Worm (Caenorhabditis elegans) whole organism, young adult: Measurements from ENCODE around the gene pes-10.

Experiments used
- B0336.3 ChIP-seq: fragments of 200-800 bp; sonication (Bioruptor generic); IDR thresholded peaks from 2 replicates; pipeline ENCODE4 v1.3.6; 2022; ENCODE audit warnings: missing genetic modification characterization, missing compliant biosample characterization
- C06A6.2 ChIP-seq: fragments of 200-800 bp; sonication (Bioruptor generic); conservative IDR thresholded peaks from 2 replicates; pipeline ENCODE4 v1.3.6; 2022; ENCODE audit warnings: missing genetic modification characterization, missing compliant biosample characterization
- F23B12.7 ChIP-seq: sonication (generic microtip); optimal IDR thresholded peaks from 2 replicates; lab custom pipeline; 2017; ENCODE audit warnings: missing genetic modification characterization, mild to moderate bottlenecking, missing compliant biosample characterization, antibody characterized with exemption, moderate library complexity; ENCODE audit not compliant: insufficient read depth
- F57A8.1 ChIP-seq: fragments of 200-800 bp; sonication (Bioruptor generic); optimal IDR thresholded peaks from 2 replicates; lab custom pipeline; 2018; ENCODE audit warnings: mild to moderate bottlenecking, missing genetic modification characterization, moderate library complexity, missing compliant biosample characterization
- F57C9.4 ChIP-seq: sonication (generic microtip); optimal IDR thresholded peaks from 2 replicates; lab custom pipeline; 2017; ENCODE audit warnings: mild to moderate bottlenecking, missing genetic modification characterization, missing compliant biosample characterization
- K11D2.4 ChIP-seq: fragments of 200-800 bp; sonication (Bioruptor generic); IDR thresholded peaks from 2 replicates; pipeline ENCODE4 v1.3.6; 2022; ENCODE audit warnings: missing genetic modification reagents, missing genetic modification characterization, missing compliant biosample characterization
- T26A5.8 ChIP-seq: sonication (generic microtip); optimal IDR thresholded peaks from 2 replicates; lab custom pipeline; 2016; ENCODE audit warnings: missing genetic modification characterization, missing compliant biosample characterization
- Y53F4B.3 ChIP-seq: fragments of 200-800 bp; sonication (Bioruptor generic); IDR thresholded peaks from 2 replicates; pipeline ENCODE4 v1.3.6; 2022; ENCODE audit warnings: missing genetic modification reagents, missing genetic modification characterization, missing compliant biosample characterization
- Y79H2A.3 ChIP-seq: fragments of 200-800 bp; sonication (Bioruptor generic); conservative IDR thresholded peaks from 2 replicates; pipeline ENCODE4 v1.3.6; 2022; ENCODE audit warnings: missing genetic modification reagents, missing genetic modification characterization, missing compliant biosample characterization
- ZK185.1 ChIP-seq: sonication (generic microtip); optimal IDR thresholded peaks from 2 replicates; lab custom pipeline; 2016; ENCODE audit warnings: mild to moderate bottlenecking, missing genetic modification characterization, missing compliant biosample characterization; ENCODE audit not compliant: poor library complexity, severe bottlenecking
- aptf-2 ChIP-seq: fragments of 200-800 bp; sonication (Bioruptor generic); conservative IDR thresholded peaks from 2 replicates; pipeline ENCODE4 v1.3.6; 2022; ENCODE audit warnings: missing genetic modification reagents, missing genetic modification characterization, missing compliant biosample characterization
- athp-1 ChIP-seq: sonication (generic microtip); optimal IDR thresholded peaks from 2 replicates; lab custom pipeline; 2017; ENCODE audit warnings: mild to moderate bottlenecking, missing genetic modification characterization, missing compliant biosample characterization
- cebp-2 ChIP-seq: fragments of 200-800 bp; sonication (Bioruptor generic); IDR thresholded peaks from 2 replicates; pipeline ENCODE4 v1.3.6; 2022; ENCODE audit warnings: missing genetic modification characterization, missing compliant biosample characterization
- ceh-100 ChIP-seq: fragments of 200-800 bp; sonication (Bioruptor generic); IDR thresholded peaks from 2 replicates; pipeline ENCODE4 v1.3.6; 2022; ENCODE audit warnings: missing genetic modification reagents, missing genetic modification characterization, missing compliant biosample characterization
- ceh-40 ChIP-seq: fragments of 200-800 bp; sonication (Bioruptor generic); IDR thresholded peaks from 2 replicates; pipeline ENCODE4 v1.3.6; 2022; ENCODE audit warnings: missing genetic modification characterization, missing compliant biosample characterization
- ceh-58 ChIP-seq: fragments of 200-800 bp; sonication (Bioruptor generic); IDR thresholded peaks from 2 replicates; pipeline ENCODE4 v1.3.6; 2022; ENCODE audit warnings: missing genetic modification characterization, missing compliant biosample characterization
- chd-7 ChIP-seq: sonication (generic microtip); optimal IDR thresholded peaks from 2 replicates; lab custom pipeline; 2016; ENCODE audit warnings: mild to moderate bottlenecking, missing genetic modification characterization, moderate library complexity, missing compliant biosample characterization
- egl-18 ChIP-seq: fragments of 200-800 bp; sonication (Bioruptor generic); IDR thresholded peaks from 2 replicates; pipeline ENCODE4 v1.3.6; 2022; ENCODE audit warnings: missing genetic modification reagents, missing genetic modification characterization, missing compliant biosample characterization
- egrh-3 ChIP-seq: fragments of 200-800 bp; sonication (Bioruptor generic); IDR thresholded peaks from 2 replicates; pipeline ENCODE4 v1.3.6; 2022; ENCODE audit warnings: missing genetic modification reagents, missing genetic modification characterization, missing compliant biosample characterization
- fkh-3 ChIP-seq: sonication (generic microtip); optimal IDR thresholded peaks from 2 replicates; lab custom pipeline; 2016; ENCODE audit warnings: mild to moderate bottlenecking, missing genetic modification characterization, missing compliant biosample characterization
- lag-1 ChIP-seq: fragments of 200-800 bp; sonication (Bioruptor generic); IDR thresholded peaks from 2 replicates; pipeline ENCODE4 v1.3.6; 2022; ENCODE audit warnings: missing genetic modification reagents, missing genetic modification characterization, missing compliant biosample characterization
- let-607 ChIP-seq, 2 experiments: fragments of 200-800 bp in 1 of 2; sonication (Bioruptor generic) in 1 of 2; sonication (generic microtip) in 1 of 2; optimal IDR thresholded peaks; 2 replicates each; lab custom pipeline; 2016 to 2018; ENCODE audit warnings: mild to moderate bottlenecking in 2 of 2, missing compliant biosample characterization in 2 of 2, missing genetic modification characterization in 2 of 2, moderate library complexity in 2 of 2, missing genotype in 1 of 2
- lin-26 ChIP-seq: fragments of 200-800 bp; sonication (Bioruptor generic); IDR thresholded peaks from 2 replicates; pipeline ENCODE4 v1.3.6; 2022; ENCODE audit warnings: missing genetic modification reagents, missing genetic modification characterization, missing compliant biosample characterization
- lir-1 ChIP-seq: fragments of 200-800 bp; sonication (Bioruptor generic); conservative IDR thresholded peaks from 2 replicates; pipeline ENCODE4 v1.3.6; 2022; ENCODE audit warnings: missing genetic modification reagents, missing genetic modification characterization, missing compliant biosample characterization
- lsl-1 ChIP-seq: fragments of 200-800 bp; sonication (Bioruptor generic); optimal IDR thresholded peaks from 2 replicates; lab custom pipeline; 2018; ENCODE audit warnings: mild to moderate bottlenecking, missing genetic modification characterization, moderate library complexity, missing compliant biosample characterization
- lsy-27 ChIP-seq: sonication (generic microtip); optimal IDR thresholded peaks from 2 replicates; lab custom pipeline; 2017; ENCODE audit warnings: missing genetic modification characterization, mild to moderate bottlenecking, missing compliant biosample characterization, antibody characterized with exemption, missing genotype, borderline replicate concordance; ENCODE audit not compliant: insufficient read depth
- madf-10 ChIP-seq: sonication (generic microtip); optimal IDR thresholded peaks from 2 replicates; lab custom pipeline; 2016; ENCODE audit warnings: mild to moderate bottlenecking, missing genetic modification characterization, missing compliant biosample characterization
- madf-3 ChIP-seq: fragments of 200-800 bp; sonication (Bioruptor generic); IDR thresholded peaks from 2 replicates; pipeline ENCODE4 v1.3.6; 2022; ENCODE audit warnings: missing genetic modification reagents, missing genetic modification characterization, missing compliant biosample characterization
- mcd-1 ChIP-seq: fragments of 200-800 bp; sonication (Bioruptor generic); IDR thresholded peaks from 2 replicates; pipeline ENCODE4 v1.3.6; 2022; ENCODE audit warnings: missing genetic modification reagents, missing genetic modification characterization, missing compliant biosample characterization
- nfyb-1 ChIP-seq: fragments of 200-800 bp; sonication (Bioruptor generic); IDR thresholded peaks from 2 replicates; pipeline ENCODE4 v1.3.6; 2022; ENCODE audit warnings: missing genetic modification reagents, missing genetic modification characterization, missing compliant biosample characterization
- nhr-179 ChIP-seq: sonication (generic microtip); optimal IDR thresholded peaks from 2 replicates; lab custom pipeline; 2016; ENCODE audit warnings: mild to moderate bottlenecking, missing genetic modification characterization, missing compliant biosample characterization
- nhr-27 ChIP-seq: fragments of 200-800 bp; sonication (Bioruptor generic); optimal IDR thresholded peaks from 2 replicates; lab custom pipeline; 2018; ENCODE audit warnings: mild to moderate bottlenecking, missing genetic modification characterization, moderate library complexity, missing compliant biosample characterization
- nhr-80 ChIP-seq: sonication (generic microtip); optimal IDR thresholded peaks from 2 replicates; lab custom pipeline; 2016; ENCODE audit warnings: missing genetic modification characterization, missing compliant biosample characterization
- repo-1 ChIP-seq: sonication (generic microtip); optimal IDR thresholded peaks from 2 replicates; lab custom pipeline; 2017; ENCODE audit warnings: mild to moderate bottlenecking, missing genetic modification characterization, missing compliant biosample characterization
- rpc-1 ChIP-seq, 2 experiments: fragments of 150-350 bp in 1 of 2; sonication (generic microtip) in 1 of 2; optimal IDR thresholded peaks; 2 replicates each; lab custom pipeline; 2014 to 2018; ENCODE audit warnings: missing biosample characterization in 1 of 2, missing genetic modification characterization in 1 of 2, missing genetic modification reagents in 1 of 2, missing genotype in 1 of 2
- snpc-3.4 ChIP-seq: sonication (generic microtip); optimal IDR thresholded peaks from 2 replicates; lab custom pipeline; 2017; ENCODE audit warnings: missing genetic modification characterization, mild to moderate bottlenecking, missing compliant biosample characterization, antibody characterized with exemption, moderate library complexity, missing genotype, missing genetic modification reagents
- snpc-4 ChIP-seq, 5 experiments: fragments of 150-350 bp in 1 of 5; sonication (generic microtip) in 4 of 5; optimal IDR thresholded peaks; 2 replicates each; lab custom pipeline; 2014 to 2018; ENCODE audit warnings: missing genetic modification characterization in 5 of 5, missing biosample characterization in 3 of 5, antibody characterized with exemption in 2 of 5, mild to moderate bottlenecking in 2 of 5, missing compliant biosample characterization in 2 of 5, missing genotype in 2 of 5, moderate library complexity in 2 of 5, missing genetic modification reagents in 1 of 5
- tbp1 ChIP-seq: fragments of 200-800 bp; sonication (Bioruptor generic); optimal IDR thresholded peaks from 2 replicates; lab custom pipeline; 2018; ENCODE audit warnings: mild to moderate bottlenecking, missing genetic modification characterization, missing compliant biosample characterization
- tlf-1 ChIP-seq: fragments of 200-800 bp; sonication (Bioruptor generic); optimal IDR thresholded peaks from 2 replicates; lab custom pipeline; 2018; ENCODE audit warnings: mild to moderate bottlenecking, missing genetic modification characterization, missing compliant biosample characterization
- xnd-1 ChIP-seq: sonication (generic microtip); optimal IDR thresholded peaks from 2 replicates; lab custom pipeline; 2016; ENCODE audit warnings: missing genotype, missing genetic modification reagents, missing genetic modification characterization, missing compliant biosample characterization
- zfh-2 ChIP-seq: fragments of 200-800 bp; sonication (Bioruptor generic); conservative IDR thresholded peaks from 2 replicates; pipeline ENCODE4 v1.3.6; 2022; ENCODE audit warnings: missing genetic modification reagents, missing genetic modification characterization, missing compliant biosample characterization
- ztf-18 ChIP-seq: sonication (generic microtip); optimal IDR thresholded peaks from 2 replicates; lab custom pipeline; 2016; ENCODE audit warnings: missing genotype, mild to moderate bottlenecking, missing genetic modification characterization, missing compliant biosample characterization

The pes-10 gene

DNA sequence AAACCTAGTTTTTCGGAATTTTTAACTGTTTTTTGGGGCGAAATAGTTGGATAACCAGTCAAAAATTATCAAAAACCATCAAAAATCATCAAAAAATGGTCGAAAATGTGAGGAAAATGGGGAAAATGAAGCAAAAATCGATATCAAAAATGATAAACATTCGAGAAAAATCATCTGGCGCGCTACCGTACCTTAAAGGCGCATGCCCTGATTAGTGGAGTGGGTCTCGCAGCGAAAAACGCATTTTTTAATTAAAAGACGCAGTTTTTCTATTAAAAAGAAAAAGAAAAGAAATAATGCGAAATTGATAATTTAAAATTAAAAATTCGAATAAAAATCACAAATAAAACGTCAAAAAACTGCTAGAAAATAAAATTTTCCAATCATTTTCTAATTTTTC lies 32.8 kb upstream of the pes-10 start, which contains the start of gene F35C5.1 (continued):
- TF ChIP-seq lag-1 (GFP tag; lab: Robert Waterston, UW) (no peak), aptf-2 (GFP tag; lab: Robert Waterston, UW) (no peak), athp-1 (tag; lab: Kevin White, UChicago) (no peak), nfyb-1 (0 out of 2 replicates have a peak, but pooled peaks have one; percentile 20), mcd-1 (GFP tag; lab: Robert Waterston, UW) (peak; percentile 43; the same call in 1 of the 2 replicates), F23B12.7 (no peak), ceh-58 (GFP tag; lab: Robert Waterston, UW) (no peak), egl-18 (GFP tag; lab: Robert Waterston, UW) (no peak), ztf-18 (no peak), B0336.3 (GFP tag; lab: Robert Waterston, UW) (no peak), egrh-3 (GFP tag; lab: Robert Waterston, UW) (no peak), madf-10 (tag; lab: Kevin White, UChicago) (no peak), ZK185.1 (tag; lab: Kevin White, UChicago) (no peak), lin-26 (no peak), chd-7 (tag; lab: Kevin White, UChicago) (no peak), C06A6.2 (GFP tag; lab: Robert Waterston, UW) (no peak), tlf-1 (GFP tag; lab: Kevin White, UChicago) (no peak), F57C9.4 (tag; lab: Kevin White, UChicago) (no peak), K11D2.4 (no peak), let-607 (tag; optimal IDR thresholded peaks at IDR 0.05; lab: Kevin White, UChicago) (no peak), madf-3 (GFP tag; lab: Robert Waterston, UW) (no peak), rpc-1 (optimal IDR thresholded peaks at IDR 0.05; lab: Kevin White, UChicago) (no peak), rpc-1 (tag; optimal IDR thresholded peaks at IDR 0.05; lab: Kevin White, UChicago) (no peak), T26A5.8 (tag; lab: Kevin White, UChicago) (no peak), fkh-3 (tag; lab: Kevin White, UChicago) (no peak), ceh-40 (GFP tag; lab: Robert Waterston, UW) (no peak), snpc-4 (GFP tag; optimal IDR thresholded peaks at IDR 0.05; lab: Kevin White, UChicago) (peak; percentile 24), snpc-4 (tag; optimal IDR thresholded peaks at IDR 0.05; lab: Kevin White, UChicago) (peak in 2 of 4 experiments; percentile 18 to 30), zfh-2 (GFP tag; lab: Robert Waterston, UW) (no peak), repo-1 (tag; lab: Kevin White, UChicago) (no peak), snpc-3.4 (tag; lab: Kevin White, UChicago) (peak; percentile 77), nhr-27 (tag; lab: Kevin White, UChicago) (no peak), lsy-27 (no peak), lsl-1 (peak; percentile 94), F57A8.1 (GFP tag; lab: Kevin White, UChicago) (no peak), nhr-179 (no peak), Y79H2A.3 (GFP tag; lab: Robert Waterston, UW) (no peak), ceh-100 (no peak), Y53F4B.3 (GFP tag; lab: Robert Waterston, UW) (no peak)

ce11 chrII:12879758-12880157 lies 32.1 kb upstream of the pes-10 start:
- TF ChIP-seq repo-1 (tag; lab: Kevin White, UChicago): no peak
- no peak for TF ChIP-seq xnd-1
- peak; percentile 36 for TF ChIP-seq tbp1 (GFP tag; lab: Kevin White, UChicago)
- TF ChIP-seq B0336.3 (GFP tag; lab: Robert Waterston, UW): no peak
- TF ChIP-seq lir-1: no peak
- peak; percentile 24; the same call in 1 of the 2 replicates for TF ChIP-seq egrh-3 (GFP tag; lab: Robert Waterston, UW)
- TF ChIP-seq nhr-80 (tag; lab: Kevin White, UChicago): peak; percentile 49
- no peak for TF ChIP-seq cebp-2 (GFP tag; lab: Robert Waterston, UW)
